Fruit fly (Drosophila melanogaster) whole organism, embryonic: Measurements from ENCODE around the gene Vps53.
A peak's percentile ranks its signal among the peaks of the same experiment; 100 is the strongest.

ENCODE experiments used
- CG10267 ChIP-seq: fragments of 200-800 bp; sonication (Bioruptor generic); optimal IDR thresholded peaks from 2 replicates; lab custom pipeline; 2018; ENCODE audit warnings: missing biosample characterization, mild to moderate bottlenecking, missing genetic modification characterization, moderate library complexity
- CG11504 ChIP-seq: fragments of 200-800 bp; sonication (Bioruptor generic); optimal IDR thresholded peaks from 3 replicates; lab custom pipeline; 2019; ENCODE audit warnings: missing biosample characterization, mild to moderate bottlenecking, missing genetic modification characterization, moderate library complexity
- CG11560 ChIP-seq: fragments of 200-800 bp; sonication (Bioruptor generic); IDR thresholded peaks from 3 replicates; pipeline ENCODE4 v1.3.6; 2022; ENCODE audit warnings: missing biosample characterization, missing genetic modification characterization
- CG12071 ChIP-seq: fragments of 200-800 bp; sonication (Bioruptor generic); optimal IDR thresholded peaks from 3 replicates; lab custom pipeline; 2018; ENCODE audit warnings: missing biosample characterization, mild to moderate bottlenecking, missing genetic modification characterization
- CG12744 ChIP-seq: fragments of 200-800 bp; sonication (Bioruptor generic); optimal IDR thresholded peaks from 2 replicates; lab custom pipeline; 2016; ENCODE audit warnings: missing biosample characterization, missing genetic modification characterization
- CG13287 ChIP-seq: fragments of 200-800 bp; sonication (Bioruptor generic); IDR thresholded peaks from 2 replicates; pipeline ENCODE4 v1.3.6; 2022; ENCODE audit warnings: missing biosample characterization, missing genetic modification characterization; ENCODE audit not compliant: partially characterized antibody
- CG14965 ChIP-seq: fragments of 200-800 bp; sonication (Bioruptor generic); optimal IDR thresholded peaks from 2 replicates; lab custom pipeline; 2016; ENCODE audit warnings: missing biosample characterization, missing genetic modification characterization, borderline replicate concordance
- CG17385 ChIP-seq: fragments of 200-800 bp; sonication (Bioruptor generic); optimal IDR thresholded peaks from 3 replicates; lab custom pipeline; 2018; ENCODE audit warnings: missing biosample characterization, mild to moderate bottlenecking, missing genetic modification characterization
- CG17829 ChIP-seq: fragments of 200-800 bp; optimal IDR thresholded peaks from 2 replicates; lab custom pipeline; 2019; ENCODE audit warnings: missing biosample characterization, mild to moderate bottlenecking, missing genetic modification characterization, moderate library complexity
- CG32772 ChIP-seq: fragments of 200-800 bp; sonication (Bioruptor generic); IDR thresholded peaks from 2 replicates; pipeline ENCODE4 v1.3.6; 2022; ENCODE audit warnings: missing biosample characterization, missing genetic modification characterization
- CG34422 ChIP-seq: fragments of 200-800 bp; sonication (Bioruptor generic); IDR thresholded peaks from 3 replicates; pipeline ENCODE4 v1.3.6; 2022; ENCODE audit warnings: missing biosample characterization, missing genetic modification characterization
- CG3838 ChIP-seq: fragments of 200-800 bp; sonication (Bioruptor generic); optimal IDR thresholded peaks from 3 replicates; lab custom pipeline; 2016; ENCODE audit warnings: missing biosample characterization, missing genetic modification characterization
- CG42726 ChIP-seq: fragments of 200-800 bp; sonication (Bioruptor generic); IDR thresholded peaks from 2 replicates; pipeline ENCODE4 v1.3.6; 2022; ENCODE audit warnings: missing biosample characterization, missing genetic modification characterization; ENCODE audit not compliant: partially characterized antibody
- CG4617 ChIP-seq: fragments of 200-800 bp; sonication (Bioruptor generic); optimal IDR thresholded peaks from 3 replicates; lab custom pipeline; 2016; ENCODE audit warnings: missing biosample characterization, missing genetic modification characterization, borderline replicate concordance
- CG6689 ChIP-seq: fragments of 200-800 bp; sonication (Bioruptor generic); IDR thresholded peaks from 2 replicates; pipeline ENCODE4 v1.3.6; 2022; ENCODE audit warnings: missing biosample characterization, missing genetic modification characterization
- CG7372 ChIP-seq: fragments of 200-800 bp; sonication (Bioruptor generic); IDR thresholded peaks from 2 replicates; pipeline ENCODE4 v1.3.6; 2022; ENCODE audit warnings: missing biosample characterization, missing genetic modification characterization
- CG7556 ChIP-seq: fragments of 200-800 bp; sonication (Bioruptor generic); optimal IDR thresholded peaks from 2 replicates; lab custom pipeline; 2017; ENCODE audit warnings: missing biosample characterization, mild to moderate bottlenecking, missing genetic modification characterization
- CG7963 ChIP-seq: fragments of 200-800 bp; sonication (Bioruptor generic); IDR thresholded peaks from 3 replicates; pipeline ENCODE4 v1.3.6; 2022; ENCODE audit warnings: missing biosample characterization, missing genetic modification characterization; ENCODE audit not compliant: partially characterized antibody
- CG8944 ChIP-seq: fragments of 200-800 bp; sonication (Bioruptor generic); optimal IDR thresholded peaks from 3 replicates; lab custom pipeline; 2016; ENCODE audit warnings: missing biosample characterization, missing genetic modification characterization
- CG9609 ChIP-seq: fragments of 200-800 bp; sonication (Bioruptor generic); optimal IDR thresholded peaks from 3 replicates; lab custom pipeline; 2016; ENCODE audit warnings: missing biosample characterization, missing genetic modification characterization
- CG9797 ChIP-seq: fragments of 200-800 bp; sonication (Bioruptor generic); optimal IDR thresholded peaks from 3 replicates; lab custom pipeline; 2018; ENCODE audit warnings: missing biosample characterization, mild to moderate bottlenecking, missing genetic modification characterization
- CG9932 ChIP-seq: fragments of 200-800 bp; sonication (Bioruptor generic); IDR thresholded peaks from 2 replicates; pipeline ENCODE4 v1.3.6; 2022; ENCODE audit warnings: missing biosample characterization, missing genetic modification characterization
- CTCF ChIP-seq: fragments of 200-800 bp; sonication (Bioruptor generic); optimal IDR thresholded peaks from 2 replicates; lab custom pipeline; 2017; ENCODE audit warnings: missing biosample characterization, mild to moderate bottlenecking, missing genetic modification characterization, moderate library complexity
- Dp ChIP-seq: fragments of 200-800 bp; sonication (Bioruptor generic); optimal IDR thresholded peaks from 2 replicates; lab custom pipeline; 2018; ENCODE audit warnings: missing biosample characterization, mild to moderate bottlenecking, missing genetic modification characterization, moderate library complexity
- Dref ChIP-seq: fragments of 200-800 bp; sonication (Bioruptor generic); IDR thresholded peaks from 2 replicates; pipeline ENCODE4 v1.3.6; 2022; ENCODE audit warnings: missing biosample characterization, missing genetic modification characterization
- Fer3 ChIP-seq: fragments of 200-800 bp; sonication (Bioruptor generic); optimal IDR thresholded peaks from 2 replicates; lab custom pipeline; 2018; ENCODE audit warnings: missing biosample characterization, mild to moderate bottlenecking, missing genetic modification characterization, moderate library complexity
- Gsc ChIP-seq: fragments of 200-800 bp; sonication (Bioruptor generic); IDR thresholded peaks from 2 replicates; pipeline ENCODE4 v1.3.6; 2022; ENCODE audit warnings: missing biosample characterization, missing genetic modification characterization
- MBD-R2 ChIP-seq: fragments of 200-800 bp; sonication (Bioruptor generic); IDR thresholded peaks from 2 replicates; pipeline ENCODE4 v1.3.6; 2022; ENCODE audit warnings: missing biosample characterization, missing genetic modification characterization
- Med ChIP-seq: fragments of 200-800 bp; sonication (Bioruptor generic); peaks from one replicate; lab custom pipeline; 2016; ENCODE audit warnings: missing biosample characterization, missing genetic modification characterization, mild to moderate bottlenecking, inconsistent platforms, moderate library complexity
- Mrtf ChIP-seq: fragments of 200-800 bp; sonication (Bioruptor generic); IDR thresholded peaks from 3 replicates; pipeline ENCODE4 v1.3.6; 2022; ENCODE audit warnings: missing biosample characterization, missing genetic modification characterization
- Myb ChIP-seq: fragments of 200-800 bp; sonication (Bioruptor generic); optimal IDR thresholded peaks from 2 replicates; lab custom pipeline; 2016; ENCODE audit warnings: missing biosample characterization, missing genetic modification characterization
- Opbp ChIP-seq: fragments of 200-800 bp; sonication (Bioruptor generic); IDR thresholded peaks from 3 replicates; pipeline ENCODE4 v1.3.6; 2022; ENCODE audit warnings: missing biosample characterization, missing genetic modification characterization; ENCODE audit not compliant: partially characterized antibody
- Rx ChIP-seq: fragments of 200-800 bp; sonication (Bioruptor generic); IDR thresholded peaks from 2 replicates; pipeline ENCODE4 v1.3.6; 2022; ENCODE audit warnings: missing biosample characterization, missing genetic modification characterization
- aop ChIP-seq: fragments of 200-800 bp; sonication (Bioruptor generic); IDR thresholded peaks from 2 replicates; pipeline ENCODE4 v1.3.6; 2022; ENCODE audit warnings: missing biosample characterization, missing genetic modification characterization
- ato ChIP-seq: fragments of 200-800 bp; sonication (Bioruptor generic); IDR thresholded peaks from 2 replicates; pipeline ENCODE4 v1.3.6; 2022; ENCODE audit warnings: missing biosample characterization, missing genetic modification characterization; ENCODE audit not compliant: partially characterized antibody
- danr ChIP-seq: fragments of 200-800 bp; sonication (Bioruptor generic); IDR thresholded peaks from 2 replicates; pipeline ENCODE4 v1.3.6; 2022; ENCODE audit warnings: missing biosample characterization, missing genetic modification characterization
- dm ChIP-seq: fragments of 200-800 bp; sonication (Bioruptor generic); optimal IDR thresholded peaks from 3 replicates; lab custom pipeline; 2016; ENCODE audit warnings: missing biosample characterization, missing genetic modification characterization
- gce ChIP-seq: fragments of 200-800 bp; sonication (Bioruptor generic); IDR thresholded peaks from 3 replicates; pipeline ENCODE4 v1.3.6; 2022; ENCODE audit warnings: missing biosample characterization, missing genetic modification characterization
- gfzf ChIP-seq: fragments of 200-800 bp; sonication (Bioruptor generic); optimal IDR thresholded peaks from 2 replicates; lab custom pipeline; 2016; ENCODE audit warnings: missing biosample characterization, mild to moderate bottlenecking, missing genetic modification characterization, moderate library complexity
- gt ChIP-seq: fragments of 200-800 bp; sonication (Bioruptor generic); IDR thresholded peaks from 2 replicates; pipeline ENCODE4 v1.3.6; 2022; ENCODE audit warnings: missing biosample characterization, missing genetic modification characterization
- hb ChIP-seq: fragments of 200-800 bp; sonication (Bioruptor generic); IDR thresholded peaks from 3 replicates; pipeline ENCODE4 v1.3.6; 2022; ENCODE audit warnings: missing biosample characterization, missing genetic modification characterization; ENCODE audit not compliant: partially characterized antibody
- insv ChIP-seq, 2 experiments: fragments of 200-800 bp; sonication (Bioruptor generic); optimal IDR thresholded peaks; 3 replicates each; lab custom pipeline; 2016 to 2018; ENCODE audit warnings: missing biosample characterization in 2 of 2, missing genetic modification characterization in 2 of 2
- mam ChIP-seq: fragments of 200-800 bp; sonication (Bioruptor generic); optimal IDR thresholded peaks from 3 replicates; lab custom pipeline; 2016; ENCODE audit warnings: missing biosample characterization, missing genetic modification characterization
- nerfin-2 ChIP-seq: fragments of 200-800 bp; sonication (Bioruptor generic); IDR thresholded peaks from 2 replicates; pipeline ENCODE4 v1.3.6; 2022; ENCODE audit warnings: missing biosample characterization, missing genetic modification characterization; ENCODE audit not compliant: partially characterized antibody
- pzg ChIP-seq: fragments of 200-800 bp; sonication (Bioruptor generic); optimal IDR thresholded peaks from 3 replicates; lab custom pipeline; 2018; ENCODE audit warnings: missing biosample characterization, mild to moderate bottlenecking, missing genetic modification characterization, moderate library complexity
- sna ChIP-seq: fragments of 200-800 bp; sonication (Bioruptor generic); IDR thresholded peaks from 2 replicates; pipeline ENCODE4 v1.3.6; 2022; ENCODE audit warnings: missing biosample characterization, missing genetic modification characterization; ENCODE audit not compliant: partially characterized antibody
- tna ChIP-seq: fragments of 200-800 bp; sonication (Bioruptor generic); IDR thresholded peaks from 2 replicates; pipeline ENCODE4 v1.3.6; 2022; ENCODE audit warnings: missing biosample characterization, missing genetic modification characterization; ENCODE audit not compliant: partially characterized antibody
- ttk ChIP-seq: fragments of 200-800 bp; sonication (Bioruptor generic); IDR thresholded peaks from 2 replicates; pipeline ENCODE4 v2.1.2; 2022; ENCODE audit warnings: missing biosample characterization, missing genetic modification characterization
- unc-4 ChIP-seq: fragments of 200-800 bp; sonication (Bioruptor generic); IDR thresholded peaks from 2 replicates; pipeline ENCODE4 v1.3.6; 2022; ENCODE audit warnings: missing biosample characterization, missing genetic modification characterization; ENCODE audit not compliant: partially characterized antibody
- vnd ChIP-seq: fragments of 200-800 bp; sonication (Bioruptor generic); IDR thresholded peaks from 3 replicates; pipeline ENCODE4 v1.3.6; 2022; ENCODE audit warnings: missing biosample characterization, missing genetic modification characterization; ENCODE audit not compliant: partially characterized antibody

The Vps53 gene

DNA sequence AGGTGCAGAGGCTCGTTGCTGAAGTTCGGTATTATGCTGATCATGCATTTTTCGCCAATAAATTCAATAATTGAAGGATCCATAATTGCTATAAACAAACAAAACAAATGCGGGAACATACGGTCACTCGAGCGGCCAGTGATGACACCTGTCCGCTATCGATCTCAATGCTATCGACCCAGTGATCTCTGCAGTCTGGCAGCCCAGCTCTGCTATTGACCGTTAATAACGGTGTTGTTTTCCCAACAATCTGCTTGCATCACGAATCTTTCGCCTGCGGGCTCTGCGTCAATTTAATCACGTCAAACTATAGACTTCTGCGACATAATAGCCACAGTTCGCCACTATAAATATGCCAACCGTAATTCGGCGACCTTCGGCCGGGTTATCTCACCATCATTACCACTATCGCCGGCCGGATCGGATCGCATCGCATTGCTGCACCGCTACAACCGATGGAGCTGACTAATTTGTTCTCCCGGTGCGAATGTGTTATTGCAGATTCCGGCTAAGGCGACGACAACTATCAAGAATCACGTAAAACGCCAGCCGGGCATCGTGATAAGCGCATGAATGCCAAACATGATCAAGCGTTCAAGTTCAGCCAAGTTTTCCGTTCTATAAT is 1.2 kb upstream of the Vps53 start, which contains the start of gene Psf2 (continued):
- TF ChIP-seq Dref (GFP tag; lab: Robert Waterston, UW): peak; percentile 91
- TF ChIP-seq CG4617 (GFP tag; lab: Kevin White, UChicago): peak; percentile 27
- TF ChIP-seq CG8944 (GFP tag; lab: Kevin White, UChicago): peak; percentile 1
- 0 out of 2 replicates have a peak, but pooled peaks have one; percentile 25 for TF ChIP-seq sna (GFP tag; lab: Robert Waterston, UW)
- no peak for TF ChIP-seq Gsc (GFP tag; lab: Robert Waterston, UW)
- TF ChIP-seq CG12744 (GFP tag; lab: Kevin White, UChicago): no peak
- TF ChIP-seq CG9609 (GFP tag; lab: Kevin White, UChicago): no peak
- no peak for TF ChIP-seq Mrtf (GFP tag; lab: Robert Waterston, UW)
- peak; percentile 72 for TF ChIP-seq MBD-R2 (GFP tag; lab: Robert Waterston, UW)
- peak; percentile 69 for TF ChIP-seq CG9797 (GFP tag; lab: Kevin White, UChicago)
- peak; percentile 56 for TF ChIP-seq ato (GFP tag; lab: Robert Waterston, UW)
- TF ChIP-seq CG13287: peak; percentile 73
- TF ChIP-seq gfzf: peak; percentile 52
- no peak for TF ChIP-seq CG11504 (tag; lab: Kevin White, UChicago)
- peak; percentile 50; the same call in 1 of the 2 replicates for TF ChIP-seq unc-4 (GFP tag; lab: Robert Waterston, UW)
- TF ChIP-seq CG17829 (tag; lab: Kevin White, UChicago): no peak
- no peak for TF ChIP-seq Rx
- no peak for TF ChIP-seq CG12071 (GFP tag; lab: Kevin White, UChicago)
- TF ChIP-seq Dp: peak; percentile 60
- TF ChIP-seq CG7963 (GFP tag; lab: Robert Waterston, UW): peak; percentile 57; the same call in 2 of the 3 replicates
- TF ChIP-seq Opbp: 0 out of 3 replicates have a peak, but pooled peaks have one; percentile 54
- TF ChIP-seq mam: peak; percentile 16
- peak; percentile 72 for TF ChIP-seq pzg (GFP tag; lab: Kevin White, UChicago)
- TF ChIP-seq Med: peak; percentile 80
- TF ChIP-seq CG6689 (GFP tag; lab: Robert Waterston, UW): 0 out of 2 replicates have a peak, but pooled peaks have one; percentile 9
- peak; percentile 64 for TF ChIP-seq nerfin-2 (GFP tag; lab: Robert Waterston, UW)
- peak; percentile 99 for TF ChIP-seq Myb (GFP tag; lab: Kevin White, UChicago)
- no peak for TF ChIP-seq CG3838 (GFP tag; lab: Kevin White, UChicago)
- TF ChIP-seq Fer3 (tag; lab: Kevin White, UChicago): no peak
- TF ChIP-seq ttk (GFP tag; lab: Robert Waterston, UW): no peak
- peak; percentile 49; the same call in 1 of the 2 replicates for TF ChIP-seq CG42726 (GFP tag; lab: Robert Waterston, UW)
- no peak for TF ChIP-seq dm (GFP tag; lab: Kevin White, UChicago)
- TF ChIP-seq CG9932 (GFP tag; lab: Robert Waterston, UW): peak; percentile 34; the same call in 1 of the 2 replicates
- no peak for TF ChIP-seq gce (GFP tag; lab: Robert Waterston, UW)

- peak; percentile 59; the same call in 2 of the 3 replicates for TF ChIP-seq hb (GFP tag; lab: Robert Waterston, UW)
- no peak for TF ChIP-seq CG11560 (tag; lab: Robert Waterston, UW)
- no peak for TF ChIP-seq CG14965
- peak; percentile 64; the same call in 2 of the 3 replicates for TF ChIP-seq vnd (GFP tag; lab: Robert Waterston, UW)
- no peak for TF ChIP-seq CG17385 (GFP tag; lab: Kevin White, UChicago)
- TF ChIP-seq CTCF (GFP tag; lab: Kevin White, UChicago): no peak
- no peak for TF ChIP-seq mam
- no peak for TF ChIP-seq danr (GFP tag; lab: Robert Waterston, UW)
- TF ChIP-seq aop: no peak
- TF ChIP-seq gt (GFP tag; lab: Robert Waterston, UW): no peak
- TF ChIP-seq CG34422 (GFP tag; lab: Robert Waterston, UW): peak; percentile 36; the same call in 1 of the 3 replicates
- TF ChIP-seq CG7556 (GFP tag; lab: Kevin White, UChicago): no peak
- TF ChIP-seq insv (GFP tag; optimal IDR thresholded peaks at IDR 0.05; lab: Kevin White, UChicago): no peak
- no peak for TF ChIP-seq CG10267
- TF ChIP-seq CG32772: no peak
- TF ChIP-seq CG7372: no peak
- peak; percentile 73; the same call in 1 of the 2 replicates for TF ChIP-seq tna (GFP tag; lab: Robert Waterston, UW)
These were observed 3.3 kb downstream of the Vps53 start, which contains the start of gene CG17612 for dm6 chr2L:4382522-4382921. TSS of gene CG17612 (minus strand) at chr2L:4382735.
